Fruit fly (Drosophila melanogaster): ENCODE results near the gene alphaTub85E.
A peak's percentile ranks its signal among the peaks of the same experiment; 100 is the strongest.

alphaTub85E gene

DNA sequence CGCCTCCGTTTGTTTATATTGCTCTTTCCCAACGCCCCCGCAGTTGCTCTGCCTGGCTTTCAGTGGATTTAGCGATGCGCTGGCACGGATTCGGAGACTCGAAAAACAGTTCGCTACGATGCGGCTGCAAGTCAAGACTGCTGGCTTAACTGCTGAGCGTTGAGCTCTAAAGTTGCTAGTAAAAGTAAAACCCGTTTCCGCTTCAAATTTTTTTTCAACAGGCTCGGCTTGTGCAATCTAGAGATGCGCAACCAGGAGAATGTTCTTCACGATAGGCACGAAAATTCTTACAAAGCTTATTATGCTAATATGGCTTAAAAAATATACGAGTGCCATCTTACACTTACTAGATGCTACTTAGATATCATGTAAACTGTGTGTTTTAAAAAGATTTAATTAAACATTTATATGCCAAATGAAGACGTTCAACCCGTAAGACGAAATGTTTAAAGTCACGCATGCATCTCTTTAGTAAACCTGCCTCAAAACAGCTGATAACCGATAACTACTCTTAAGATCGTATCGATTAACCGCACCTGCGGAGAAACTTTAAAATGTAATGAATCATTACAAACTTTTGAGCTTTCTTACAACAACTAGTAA is 14.3 kb upstream of the alphaTub85E start, which contains the start of gene CG12948:
CG12948 (minus strand) TSS at position 473 of the 603 bp plus-strand sequence.
- no peak for TF ChIP-seq Abd-B (GFP tag; optimal IDR thresholded peaks at IDR 0.05)
- TF ChIP-seq HLH106 (tag; optimal IDR thresholded peaks at IDR 0.05): peak; percentile 79
- peak; percentile 74 for TF ChIP-seq CG9705 (GFP tag; optimal IDR thresholded peaks at IDR 0.05)
- TF ChIP-seq Rel (GFP tag; optimal IDR thresholded peaks at IDR 0.05): no peak
- TF ChIP-seq Rel (tag; optimal IDR thresholded peaks at IDR 0.05): peak; percentile 65
- peak; percentile 51 for TF ChIP-seq ey (GFP tag; optimal IDR thresholded peaks at IDR 0.05)
- no peak for TF ChIP-seq jim (GFP tag; optimal IDR thresholded peaks at IDR 0.05)
- TF ChIP-seq psq (GFP tag; optimal IDR thresholded peaks at IDR 0.05): peak; percentile 53
- TF ChIP-seq h (GFP tag; optimal IDR thresholded peaks at IDR 0.05): no peak
- TF ChIP-seq br (GFP tag; optimal IDR thresholded peaks at IDR 0.05): peak; percentile 80
- peak; percentile 76 for TF ChIP-seq Sp1 (GFP tag; optimal IDR thresholded peaks at IDR 0.05)
- no peak for TF ChIP-seq GATAd (GFP tag; optimal IDR thresholded peaks at IDR 0.05)
- TF ChIP-seq sv (GFP tag; optimal IDR thresholded peaks at IDR 0.05): peak; percentile 55
- TF ChIP-seq Myc (optimal IDR thresholded peaks at IDR 0.05): peak; percentile 50
- no peak for TF ChIP-seq N (GFP tag; optimal IDR thresholded peaks at IDR 0.05)
- no peak for TF ChIP-seq usp (GFP tag; optimal IDR thresholded peaks at IDR 0.05)
- TF ChIP-seq woc (GFP tag; optimal IDR thresholded peaks at IDR 0.05): peak; percentile 96
- no peak for TF ChIP-seq brk (GFP tag; optimal IDR thresholded peaks at IDR 0.05)
- no peak for TF ChIP-seq Vsx2 (GFP tag; optimal IDR thresholded peaks at IDR 0.05; ENCODE audit: partially characterized antibody)
- TF ChIP-seq Hr83 (GFP tag; optimal IDR thresholded peaks at IDR 0.05; ENCODE audit: poor library complexity, severe bottlenecking): no peak
- peak in 1 of 2 experiments; percentile 32 for TF ChIP-seq foxo (GFP tag; optimal IDR thresholded peaks at IDR 0.05)
- peak; percentile 55 for TF ChIP-seq OdsH (GFP tag; optimal IDR thresholded peaks at IDR 0.05)
- TF ChIP-seq dmrt93B (GFP tag; optimal IDR thresholded peaks at IDR 0.05): no peak
- TF ChIP-seq rgr (GFP tag; optimal IDR thresholded peaks at IDR 0.05): peak; percentile 73
- peak; percentile 10 for TF ChIP-seq dsf (GFP tag; optimal IDR thresholded peaks at IDR 0.05; ENCODE audit: borderline replicate concordance)
- peak; percentile 17 for TF ChIP-seq Dif (GFP tag; optimal IDR thresholded peaks at IDR 0.05; ENCODE audit: partially characterized antibody)
- TF ChIP-seq pan (optimal IDR thresholded peaks at IDR 0.05): no peak
- no peak for TF ChIP-seq Dfd (GFP tag; optimal IDR thresholded peaks at IDR 0.05)

DNA sequence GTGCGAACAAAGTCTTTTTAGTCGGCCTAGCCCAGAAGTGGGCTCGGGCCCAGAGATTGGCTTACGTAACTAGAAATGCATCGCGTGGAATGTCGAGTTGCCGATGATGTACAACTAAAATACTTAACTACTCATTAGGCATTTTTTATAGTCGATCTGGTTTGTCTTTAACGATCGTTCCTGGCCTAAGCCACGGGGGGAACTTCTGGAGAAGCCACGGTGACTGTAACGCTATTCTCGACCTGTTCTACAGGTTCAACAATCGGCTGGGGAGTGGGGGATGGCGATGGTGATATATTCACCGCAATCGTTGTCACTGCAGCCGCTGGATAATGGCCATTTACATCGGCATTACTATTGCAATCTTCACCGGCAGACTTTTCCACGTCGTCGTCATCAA is 13.2 kb upstream of the alphaTub85E start, which contains the start of gene CG34409:
CG34409 (minus strand) TSS at position 101 of the 400 bp plus-strand sequence.
- TF ChIP-seq Myc (optimal IDR thresholded peaks at IDR 0.05) (no peak), usp (GFP tag; optimal IDR thresholded peaks at IDR 0.05) (no peak), Dif (GFP tag; optimal IDR thresholded peaks at IDR 0.05; ENCODE audit: partially characterized antibody) (no peak), Sp1 (GFP tag; optimal IDR thresholded peaks at IDR 0.05) (no peak), OdsH (GFP tag; optimal IDR thresholded peaks at IDR 0.05) (no peak), h (GFP tag; optimal IDR thresholded peaks at IDR 0.05) (no peak), psq (GFP tag; optimal IDR thresholded peaks at IDR 0.05) (no peak), pan (optimal IDR thresholded peaks at IDR 0.05) (no peak), Hr78 (GFP tag; optimal IDR thresholded peaks at IDR 0.05) (no peak), foxo (GFP tag; optimal IDR thresholded peaks at IDR 0.05) (no peak), jim (GFP tag; optimal IDR thresholded peaks at IDR 0.05) (no peak), dsf (GFP tag; optimal IDR thresholded peaks at IDR 0.05; ENCODE audit: borderline replicate concordance) (no peak)

DNA sequence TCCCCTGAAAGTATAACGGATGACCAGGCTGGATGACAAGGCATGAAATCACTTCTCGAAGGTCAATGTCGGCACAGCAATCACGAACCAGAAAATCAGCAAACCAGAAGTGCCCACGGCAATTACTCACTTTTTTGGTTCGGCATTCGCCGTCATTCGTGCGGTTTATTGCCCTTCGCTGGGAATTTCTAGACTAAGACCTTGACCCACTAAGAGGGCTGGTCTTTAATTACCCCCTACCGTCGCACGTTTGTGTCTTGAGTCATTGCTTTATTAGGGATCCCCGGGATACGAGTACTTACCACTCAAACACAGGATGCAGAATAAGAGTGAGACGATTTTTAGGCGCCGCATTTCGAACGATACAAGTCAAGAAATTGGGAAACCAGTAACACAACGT is 12.4 kb upstream of the alphaTub85E start:
- TF ChIP-seq dmrt93B (GFP tag; optimal IDR thresholded peaks at IDR 0.05) (no peak), Dfd (GFP tag; optimal IDR thresholded peaks at IDR 0.05) (no peak), Myc (optimal IDR thresholded peaks at IDR 0.05) (no peak), CG32264 (GFP tag; optimal IDR thresholded peaks at IDR 0.05) (no peak), CG9705 (GFP tag; optimal IDR thresholded peaks at IDR 0.05) (no peak), OdsH (GFP tag; optimal IDR thresholded peaks at IDR 0.05) (no peak)

DNA sequence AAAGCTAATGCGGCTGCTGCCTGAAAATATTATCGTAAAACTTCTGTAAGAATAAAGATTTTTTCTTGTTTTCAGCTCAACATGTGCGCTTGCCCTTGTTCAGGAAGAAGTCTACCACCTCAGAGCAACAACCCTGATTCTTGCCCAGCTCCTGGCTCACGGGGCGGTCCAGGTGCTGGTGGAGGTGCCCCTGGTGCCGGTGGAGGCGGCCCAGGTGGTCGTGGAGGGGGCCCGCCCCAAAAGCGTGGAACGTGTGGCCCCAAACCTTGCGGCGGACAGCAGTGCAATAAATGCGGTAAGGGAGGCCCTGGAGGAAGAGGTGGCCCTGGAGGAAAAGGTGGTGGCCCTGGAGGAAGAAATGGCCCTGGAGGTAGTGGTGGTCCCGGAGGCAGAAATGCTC is 10.9 kb upstream of the alphaTub85E start:
- TF ChIP-seq sage (GFP tag; optimal IDR thresholded peaks at IDR 0.05): no peak
- TF ChIP-seq Dfd (GFP tag; optimal IDR thresholded peaks at IDR 0.05): peak; percentile 98
- TF ChIP-seq foxo (GFP tag; optimal IDR thresholded peaks at IDR 0.05): no peak

DNA sequence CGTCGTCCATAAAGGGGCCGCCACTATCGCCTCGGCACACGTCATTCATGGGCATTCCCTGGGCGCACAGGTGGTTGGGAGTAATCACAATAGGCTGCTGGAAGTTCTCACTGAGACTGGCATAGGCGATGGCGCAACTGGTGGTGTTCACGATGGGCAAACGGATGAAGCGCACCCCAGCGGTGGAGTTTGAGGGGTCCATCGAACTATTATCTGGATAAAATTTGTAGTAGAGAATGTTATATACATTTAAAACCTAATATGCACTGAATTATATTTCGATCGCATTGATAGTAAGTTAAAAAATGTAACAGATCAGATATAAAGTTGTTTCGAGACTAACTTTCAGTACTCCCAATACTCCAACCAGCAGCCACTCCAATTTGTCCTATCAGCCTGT is 10.2 kb upstream of the alphaTub85E start, which contains the start of gene CG31415:
CG31415 (plus strand) TSS at position 301 of the 400 bp plus-strand sequence.
- no peak for TF ChIP-seq br (GFP tag; optimal IDR thresholded peaks at IDR 0.05)
- TF ChIP-seq tai (GFP tag; optimal IDR thresholded peaks at IDR 0.05): no peak
- TF ChIP-seq GATAd (GFP tag; optimal IDR thresholded peaks at IDR 0.05): no peak
- no peak for TF ChIP-seq sage (GFP tag; optimal IDR thresholded peaks at IDR 0.05)
- no peak for TF ChIP-seq Sp1 (GFP tag; optimal IDR thresholded peaks at IDR 0.05)
- no peak for TF ChIP-seq lola (GFP tag; optimal IDR thresholded peaks at IDR 0.05)
- no peak for TF ChIP-seq foxo (GFP tag; optimal IDR thresholded peaks at IDR 0.05)
- no peak for TF ChIP-seq ey (GFP tag; optimal IDR thresholded peaks at IDR 0.05)
- TF ChIP-seq dl (GFP tag; optimal IDR thresholded peaks at IDR 0.05; ENCODE audit: insufficient read depth in 1 of 2, partially characterized antibody in 2 of 2): no peak
- no peak for TF ChIP-seq brk (GFP tag; optimal IDR thresholded peaks at IDR 0.05)
- TF ChIP-seq psq (GFP tag; optimal IDR thresholded peaks at IDR 0.05): no peak
- TF ChIP-seq CG9705 (GFP tag; optimal IDR thresholded peaks at IDR 0.05): no peak
- TF ChIP-seq dsf (GFP tag; optimal IDR thresholded peaks at IDR 0.05; ENCODE audit: borderline replicate concordance): no peak
- no peak for TF ChIP-seq dmrt93B (GFP tag; optimal IDR thresholded peaks at IDR 0.05)
